Fruit fly (Drosophila melanogaster) whole organism, prepupa: ENCODE results near the gene gdl.

Source experiments
- CG11762 ChIP-seq: fragments of 200-800 bp; sonication (Bioruptor generic); optimal IDR thresholded peaks from 3 replicates; lab custom pipeline; 2016; ENCODE audit warnings: missing biosample characterization, missing genetic modification characterization; ENCODE audit not compliant: insufficient read depth
- CG11902 ChIP-seq: fragments of 200-800 bp; sonication (Bioruptor generic); optimal IDR thresholded peaks from 3 replicates; lab custom pipeline; 2016; ENCODE audit warnings: missing biosample characterization, missing genetic modification characterization
- CG15336 ChIP-seq: fragments of 200-800 bp; sonication (Bioruptor generic); IDR thresholded peaks from 2 replicates; pipeline ENCODE4 v1.3.6; 2022; ENCODE audit warnings: missing biosample characterization, missing genetic modification characterization
- CG31627 ChIP-seq: fragments of 200-800 bp; sonication (Bioruptor generic); optimal IDR thresholded peaks from 3 replicates; lab custom pipeline; 2016; ENCODE audit warnings: missing biosample characterization, missing genetic modification characterization
- CG6792 ChIP-seq: fragments of 200-800 bp; sonication (Bioruptor generic); optimal IDR thresholded peaks from 3 replicates; lab custom pipeline; 2016; ENCODE audit warnings: missing biosample characterization, missing genetic modification characterization
- CG6854 ChIP-seq: fragments of 200-800 bp; sonication (Bioruptor generic); optimal IDR thresholded peaks from 2 replicates; lab custom pipeline; 2017; ENCODE audit warnings: missing biosample characterization, mild to moderate bottlenecking, missing genetic modification characterization
- Eip78C ChIP-seq: fragments of 200-800 bp; sonication (Bioruptor generic); peaks from one replicate; lab custom pipeline; 2016; ENCODE audit warnings: missing biosample characterization, missing genetic modification characterization
- Hr39 ChIP-seq: fragments of 200-800 bp; sonication (Bioruptor generic); optimal IDR thresholded peaks from 2 replicates; lab custom pipeline; 2016; ENCODE audit warnings: missing biosample characterization, missing genetic modification characterization
- OdsH ChIP-seq: fragments of 200-800 bp; sonication (Bioruptor generic); optimal IDR thresholded peaks from 3 replicates; lab custom pipeline; 2016; ENCODE audit warnings: missing biosample characterization, missing genetic modification characterization
- achi ChIP-seq: fragments of 200-800 bp; sonication (Bioruptor generic); optimal IDR thresholded peaks from 3 replicates; lab custom pipeline; 2016; ENCODE audit warnings: missing biosample characterization, missing genetic modification characterization
- net ChIP-seq: fragments of 200-800 bp; sonication (Bioruptor generic); optimal IDR thresholded peaks from 3 replicates; lab custom pipeline; 2016; ENCODE audit warnings: missing biosample characterization, missing genetic modification characterization
- spab ChIP-seq: fragments of 200-800 bp; sonication (Bioruptor generic); optimal IDR thresholded peaks from 2 replicates; lab custom pipeline; 2017; ENCODE audit warnings: missing biosample characterization, mild to moderate bottlenecking, missing genetic modification characterization, missing genetic modification reagents

DNA sequence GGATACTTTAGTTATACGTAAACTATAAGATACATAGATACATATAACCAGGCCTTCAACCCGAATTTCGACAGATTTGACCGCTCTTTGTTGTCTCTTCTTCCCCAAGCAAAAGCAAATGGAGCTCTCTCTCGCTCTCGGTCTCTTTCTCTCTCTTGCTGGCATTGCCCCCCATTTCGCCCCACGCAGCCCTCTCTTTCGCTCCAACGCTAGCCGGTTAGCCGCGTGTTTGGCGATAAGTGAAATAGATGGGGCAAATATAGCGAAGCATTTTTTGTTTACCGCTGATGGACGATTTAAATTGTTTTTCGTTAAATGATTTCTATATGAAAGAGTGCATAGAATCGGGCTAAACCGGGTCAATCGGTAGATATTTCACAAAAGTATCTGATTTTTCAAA, 5.2 kb downstream of the gdl start:
- TF ChIP-seq Hr39 (GFP tag; lab: Kevin White, UChicago) (no peak), CG6854 (GFP tag; lab: Kevin White, UChicago) (peak; percentile 44), CG31627 (GFP tag; lab: Kevin White, UChicago) (no peak), spab (GFP tag; lab: Kevin White, UChicago) (no peak), OdsH (GFP tag; lab: Kevin White, UChicago) (no peak), Eip78C (peak; percentile 65), CG15336 (GFP tag; lab: Robert Waterston, UW) (peak; percentile 48; the same call in 1 of the 2 replicates), CG11902 (GFP tag; lab: Kevin White, UChicago) (no peak), CG11762 (no peak), achi (no peak), CG6792 (no peak), net (no peak)
